Worm (Caenorhabditis elegans) whole organism, late embryonic: ENCODE measurements around the gene W07G4.1.

Experiments
- C08G9.2 ChIP-seq: sonication (generic microtip); optimal IDR thresholded peaks from 2 replicates; lab custom pipeline; 2016; ENCODE audit warnings: mild to moderate bottlenecking, missing genetic modification characterization, moderate library complexity, missing compliant biosample characterization
- C38D4.7 ChIP-seq: fragments of 200-800 bp; sonication (Bioruptor generic); optimal IDR thresholded peaks from 2 replicates; lab custom pipeline; 2018; ENCODE audit warnings: mild to moderate bottlenecking, missing genetic modification characterization, moderate library complexity, missing compliant biosample characterization
- F13H6.1 ChIP-seq: sonication (generic microtip); optimal IDR thresholded peaks from 2 replicates; lab custom pipeline; 2016; ENCODE audit warnings: missing genetic modification characterization, missing compliant biosample characterization
- K02D7.2 ChIP-seq: sonication (generic microtip); optimal IDR thresholded peaks from 2 replicates; lab custom pipeline; 2017; ENCODE audit warnings: mild to moderate bottlenecking, missing genetic modification characterization, missing compliant biosample characterization
- K09A11.1 ChIP-seq: sonication (generic microtip); optimal IDR thresholded peaks from 2 replicates; lab custom pipeline; 2017; ENCODE audit warnings: antibody characterized with exemption, mild to moderate bottlenecking, missing genetic modification characterization, missing compliant biosample characterization; ENCODE audit not compliant: insufficient read depth
- T23F11.4 ChIP-seq: fragments of 200-800 bp; sonication (Bioruptor generic); optimal IDR thresholded peaks from 2 replicates; lab custom pipeline; 2018; ENCODE audit warnings: mild to moderate bottlenecking, missing genetic modification characterization, missing compliant biosample characterization
- ahr-1 ChIP-seq: sonication (generic microtip); optimal IDR thresholded peaks from 2 replicates; lab custom pipeline; 2016; ENCODE audit warnings: missing genetic modification characterization, missing compliant biosample characterization
- ceh-19 ChIP-seq: fragments of 200-800 bp; sonication (Bioruptor generic); optimal IDR thresholded peaks from 2 replicates; lab custom pipeline; 2018; ENCODE audit warnings: mild to moderate bottlenecking, missing genetic modification characterization, missing compliant biosample characterization
- ceh-24 ChIP-seq: sonication (generic microtip); optimal IDR thresholded peaks from 2 replicates; lab custom pipeline; 2016; ENCODE audit warnings: mild to moderate bottlenecking, missing genetic modification characterization, missing compliant biosample characterization
- ceh-30 ChIP-seq: fragments of 150-350 bp; optimal IDR thresholded peaks from 2 replicates; lab custom pipeline; 2014; ENCODE audit warnings: missing biosample characterization, missing genetic modification characterization
- ceh-31 ChIP-seq: sonication (generic microtip); optimal IDR thresholded peaks from 2 replicates; lab custom pipeline; 2016; ENCODE audit warnings: missing genetic modification characterization, missing compliant biosample characterization
- ceh-45 ChIP-seq: fragments of 200-800 bp; sonication (Bioruptor generic); IDR thresholded peaks from 2 replicates; pipeline ENCODE4 v1.3.6; 2022; ENCODE audit warnings: missing genetic modification reagents, missing genetic modification characterization, missing compliant biosample characterization
- che-1 ChIP-seq: sonication (generic microtip); optimal IDR thresholded peaks from 2 replicates; lab custom pipeline; 2016; ENCODE audit warnings: mild to moderate bottlenecking, missing genetic modification characterization, missing compliant biosample characterization
- dmd-4 ChIP-seq: sonication (generic microtip); optimal IDR thresholded peaks from 2 replicates; lab custom pipeline; 2016; ENCODE audit warnings: borderline replicate concordance, missing genetic modification characterization, missing compliant biosample characterization
- elt-2 ChIP-seq: sonication (generic microtip); optimal IDR thresholded peaks from 2 replicates; lab custom pipeline; 2016; ENCODE audit warnings: missing genetic modification reagents, missing genetic modification characterization, missing compliant biosample characterization
- elt-4 ChIP-seq: sonication (generic microtip); optimal IDR thresholded peaks from 2 replicates; lab custom pipeline; 2016; ENCODE audit warnings: missing genetic modification characterization, missing compliant biosample characterization
- fax-1 ChIP-seq: sonication (generic microtip); optimal IDR thresholded peaks from 2 replicates; lab custom pipeline; 2016; ENCODE audit warnings: missing genotype, missing genetic modification characterization, missing compliant biosample characterization
- fkh-10 ChIP-seq: fragments of 150-350 bp; optimal IDR thresholded peaks from 2 replicates; lab custom pipeline; 2014; ENCODE audit warnings: missing biosample characterization, missing genetic modification reagents, missing genetic modification characterization
- fkh-6 ChIP-seq: sonication (generic microtip); optimal IDR thresholded peaks from 2 replicates; lab custom pipeline; 2016; ENCODE audit warnings: missing genetic modification characterization, missing compliant biosample characterization
- hlh-8 ChIP-seq: sonication (generic microtip); optimal IDR thresholded peaks from 2 replicates; lab custom pipeline; 2016; ENCODE audit warnings: missing genotype, missing genetic modification characterization, missing compliant biosample characterization
- lim-6 ChIP-seq: sonication (generic microtip); optimal IDR thresholded peaks from 2 replicates; lab custom pipeline; 2016; ENCODE audit warnings: missing genetic modification characterization, missing compliant biosample characterization
- nhr-11 ChIP-seq: fragments of 150-350 bp; optimal IDR thresholded peaks from 2 replicates; lab custom pipeline; 2014; ENCODE audit warnings: missing biosample characterization, missing genetic modification characterization
- npax-4 ChIP-seq: sonication (generic microtip); optimal IDR thresholded peaks from 2 replicates; lab custom pipeline; 2016; ENCODE audit warnings: missing genetic modification characterization, missing compliant biosample characterization
- pag-3 ChIP-seq: sonication (generic microtip); optimal IDR thresholded peaks from 2 replicates; lab custom pipeline; 2016; ENCODE audit warnings: missing compliant biosample characterization, missing genetic modification characterization, borderline replicate concordance
- pax-1 ChIP-seq: fragments of 150-350 bp; optimal IDR thresholded peaks from 2 replicates; lab custom pipeline; 2014; ENCODE audit warnings: missing biosample characterization, missing genetic modification characterization
- pha-4 ChIP-seq: fragments of 150-350 bp; optimal IDR thresholded peaks from 2 replicates; lab custom pipeline; 2018; ENCODE audit warnings: missing biosample characterization, missing genetic modification reagents, missing genetic modification characterization
- pqm-1 ChIP-seq: sonication (generic microtip); optimal IDR thresholded peaks from 2 replicates; lab custom pipeline; 2016; ENCODE audit warnings: missing genetic modification characterization, missing compliant biosample characterization
- rnt-1 ChIP-seq: sonication (generic microtip); optimal IDR thresholded peaks from 2 replicates; lab custom pipeline; 2016; ENCODE audit warnings: missing genetic modification characterization, missing compliant biosample characterization
- sox-4 ChIP-seq: sonication (generic microtip); optimal IDR thresholded peaks from 2 replicates; lab custom pipeline; 2017; ENCODE audit warnings: mild to moderate bottlenecking, missing genetic modification characterization, inconsistent platforms, missing compliant biosample characterization
- ttx-3 ChIP-seq: sonication (generic microtip); optimal IDR thresholded peaks from 2 replicates; lab custom pipeline; 2016; ENCODE audit warnings: missing genetic modification reagents, missing genetic modification characterization, missing compliant biosample characterization
- unc-3 ChIP-seq, 2 experiments: fragments of 200-800 bp in 1 of 2; sonication (Bioruptor generic) in 1 of 2; sonication (generic microtip) in 1 of 2; conservative IDR thresholded peaks in 1 of 2; optimal IDR thresholded peaks in 1 of 2; 2 replicates each; pipeline versions ENCODE4 v1.3.6 to Lab custom; 2016 to 2022; ENCODE audit warnings: missing compliant biosample characterization in 2 of 2, missing genetic modification characterization in 2 of 2, missing genetic modification reagents in 1 of 2
- unc-55 ChIP-seq: sonication (generic microtip); optimal IDR thresholded peaks from 2 replicates; lab custom pipeline; 2017; ENCODE audit warnings: missing biosample characterization, missing genetic modification reagents, missing genetic modification characterization
- unc-86 ChIP-seq: sonication (generic microtip); optimal IDR thresholded peaks from 2 replicates; lab custom pipeline; 2016; ENCODE audit warnings: missing genetic modification characterization, missing compliant biosample characterization
- zip-5 ChIP-seq: sonication (generic microtip); optimal IDR thresholded peaks from 2 replicates; lab custom pipeline; 2016; ENCODE audit warnings: missing genetic modification characterization, missing compliant biosample characterization
- ztf-16 ChIP-seq: sonication (generic microtip); optimal IDR thresholded peaks from 2 replicates; lab custom pipeline; 2017; ENCODE audit warnings: missing genetic modification characterization, missing compliant biosample characterization

Gene W07G4.1

DNA sequence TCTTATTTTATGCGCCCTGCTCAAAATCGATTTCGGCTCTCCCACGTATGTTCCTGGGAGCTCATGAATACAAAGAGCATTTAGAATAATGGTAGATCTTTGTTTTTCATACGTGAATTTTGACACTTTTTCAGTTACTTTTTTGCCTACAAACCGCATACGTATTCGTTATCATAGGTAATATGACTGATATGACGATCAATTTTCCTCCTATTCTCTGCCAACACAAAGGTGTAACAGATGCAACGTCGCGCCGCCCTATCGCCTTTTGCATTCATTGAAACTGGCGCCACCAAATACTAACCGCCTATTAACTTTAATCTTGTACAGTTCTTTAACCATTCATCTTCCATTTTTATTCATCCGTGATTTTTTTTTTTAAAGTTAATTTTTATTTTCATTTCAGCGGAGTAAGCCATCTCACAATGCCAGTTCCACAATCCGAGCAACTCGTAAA is 14.3 kb downstream of the W07G4.1 start, which contains the start of gene W07G4.5:
TSS of gene W07G4.5 (plus strand) at position 407 of the 457 bp plus-strand sequence.
- TF ChIP-seq dmd-4 (tag; lab: Kevin White, UChicago) (no peak), elt-4 (tag; lab: Kevin White, UChicago) (no peak), F13H6.1 (tag; lab: Kevin White, UChicago) (no peak), che-1 (tag; lab: Kevin White, UChicago) (no peak)

DNA sequence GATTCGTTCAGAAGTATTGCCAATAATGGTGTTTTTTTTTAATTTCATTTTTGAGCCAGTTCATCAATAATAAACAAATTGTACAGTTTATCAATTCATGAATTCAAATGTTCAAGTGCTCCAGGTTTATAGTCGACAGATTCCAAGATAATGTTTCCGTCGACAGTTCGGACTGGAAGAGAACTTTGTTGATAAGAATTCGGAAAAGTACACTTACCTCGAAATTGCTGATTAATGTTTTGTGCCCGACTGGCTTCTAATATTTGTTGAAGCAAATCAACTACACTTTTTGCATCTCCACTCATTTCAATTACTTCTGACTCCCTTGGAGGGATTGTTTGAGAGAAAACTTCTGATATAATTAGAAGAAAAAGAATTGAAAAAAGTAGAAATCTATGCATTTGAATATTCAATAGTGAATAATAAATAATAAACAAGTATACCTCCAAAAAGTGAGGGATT is 15.9 kb downstream of the W07G4.1 start, which contains the start of gene W07G4.8:
TSS of gene W07G4.8 (minus strand) at position 412 of the 462 bp plus-strand sequence.
- TF ChIP-seq pax-1 (tag; lab: Kevin White, UChicago) (no peak), ahr-1 (tag; lab: Kevin White, UChicago) (no peak), pqm-1 (no peak), ceh-45 (GFP tag; lab: Robert Waterston, UW) (no peak), che-1 (tag; lab: Kevin White, UChicago) (no peak), hlh-8 (no peak), C38D4.7 (no peak), rnt-1 (tag; lab: Kevin White, UChicago) (no peak)
- TF ChIP-seq, all 69 proteins: peak for 0

DNA sequence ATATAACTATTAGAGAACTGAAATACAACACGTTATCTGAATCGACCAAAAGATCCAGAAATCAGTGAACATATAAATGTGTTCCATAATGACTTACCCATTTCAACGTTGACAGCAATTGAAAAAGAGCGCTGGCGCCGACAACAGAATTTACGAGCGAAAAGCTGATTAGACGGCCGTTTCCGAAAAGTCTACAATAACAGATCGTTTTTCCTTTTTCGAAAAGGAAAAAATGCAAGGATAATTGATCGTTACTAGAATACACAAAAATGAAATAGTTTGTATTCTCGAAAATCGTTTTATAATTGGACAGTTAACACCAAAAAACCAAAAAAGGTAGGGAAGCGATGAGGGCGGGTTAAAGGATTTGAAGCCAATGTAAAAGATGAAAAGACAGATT is 20.3 kb downstream of the W07G4.1 start, which contains the start of gene srr-1:
TSS of gene srr-1 (minus strand) at position 101 of the 400 bp plus-strand sequence.
- TF ChIP-seq unc-3 (GFP tag; conservative IDR thresholded peaks at IDR 0.05; lab: Robert Waterston, UW) (no peak), unc-3 (tag; optimal IDR thresholded peaks at IDR 0.05; lab: Kevin White, UChicago) (no peak), nhr-11 (tag; lab: Kevin White, UChicago) (no peak), lim-6 (tag; lab: Kevin White, UChicago) (no peak), fkh-6 (tag; lab: Kevin White, UChicago) (no peak), zip-5 (no peak), che-1 (tag; lab: Kevin White, UChicago) (no peak), unc-55 (GFP tag; lab: Kevin White, UChicago) (no peak), ztf-16 (no peak), npax-4 (no peak), K02D7.2 (no peak), K09A11.1 (tag; lab: Kevin White, UChicago) (no peak), rnt-1 (tag; lab: Kevin White, UChicago) (no peak)

DNA sequence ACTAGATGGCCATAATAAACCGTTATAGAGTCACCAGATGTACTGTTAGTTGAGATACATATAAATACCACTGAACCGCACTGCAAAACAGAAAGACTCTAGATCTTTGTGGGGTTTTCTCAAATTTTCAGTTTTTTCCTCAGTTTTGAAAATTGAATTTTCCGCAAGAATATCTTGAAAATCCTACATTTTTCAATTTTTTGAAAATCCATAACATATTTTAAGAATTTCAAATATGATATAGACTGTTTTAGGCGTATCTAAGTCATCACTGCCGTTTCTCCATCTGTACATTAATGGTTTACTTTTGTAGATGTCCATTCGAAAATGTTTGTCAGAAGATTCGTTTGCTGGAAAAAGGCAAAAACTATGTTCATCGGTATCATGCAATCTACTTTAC is 28.5 kb downstream of the W07G4.1 start, which contains the start of gene F42E8.1:
TSS of gene F42E8.1 (plus strand) at position 301 of the 400 bp plus-strand sequence.
- no peak for TF ChIP-seq ceh-19 (GFP tag; lab: Kevin White, UChicago)
- TF ChIP-seq ttx-3 = no peak
- TF ChIP-seq lim-6 (tag; lab: Kevin White, UChicago) = no peak
- no peak for TF ChIP-seq pag-3 (tag; lab: Kevin White, UChicago)
- TF ChIP-seq fkh-6 (tag; lab: Kevin White, UChicago) = no peak
- TF ChIP-seq fkh-10 = no peak
- TF ChIP-seq C38D4.7 = no peak
- no peak for TF ChIP-seq unc-86 (tag; lab: Kevin White, UChicago)
- no peak for TF ChIP-seq C08G9.2 (tag; lab: Kevin White, UChicago)
- TF ChIP-seq ceh-30 (tag; lab: Kevin White, UChicago) = no peak
- no peak for TF ChIP-seq nhr-11 (tag; lab: Kevin White, UChicago)
- no peak for TF ChIP-seq fax-1
- TF ChIP-seq elt-2 = no peak
- no peak for TF ChIP-seq ceh-31 (tag; lab: Kevin White, UChicago)
- no peak for TF ChIP-seq T23F11.4 (GFP tag; lab: Kevin White, UChicago)
- TF ChIP-seq pha-4 = no peak
- no peak for TF ChIP-seq ceh-24 (tag; lab: Kevin White, UChicago)

DNA sequence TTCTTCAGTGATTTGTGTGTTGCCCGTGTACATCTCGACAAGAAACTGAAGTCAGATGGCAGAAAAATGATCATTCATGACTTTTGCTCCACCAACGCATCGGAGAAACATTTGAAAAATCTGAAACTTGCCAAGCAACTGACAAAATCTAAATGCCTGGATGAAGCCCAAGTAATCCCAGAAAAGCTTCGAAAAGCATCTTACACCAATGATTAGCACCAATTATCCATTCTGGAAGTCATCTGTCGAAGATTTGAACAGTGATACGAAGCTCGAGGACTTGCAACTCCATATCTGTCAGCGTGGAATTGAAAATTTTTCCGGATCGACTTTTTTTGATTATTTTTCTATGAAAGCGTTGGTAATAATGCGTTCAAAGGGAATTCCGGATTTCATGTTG is 30.1 kb downstream of the W07G4.1 start:
- no peak for TF ChIP-seq fkh-10
- no peak for TF ChIP-seq sox-4 (tag; lab: Kevin White, UChicago)
- TF ChIP-seq, all 69 proteins: peak for 0
